Fruit fly (Drosophila melanogaster): ENCODE measurements around the gene CG3402.

CG3402 gene

DNA sequence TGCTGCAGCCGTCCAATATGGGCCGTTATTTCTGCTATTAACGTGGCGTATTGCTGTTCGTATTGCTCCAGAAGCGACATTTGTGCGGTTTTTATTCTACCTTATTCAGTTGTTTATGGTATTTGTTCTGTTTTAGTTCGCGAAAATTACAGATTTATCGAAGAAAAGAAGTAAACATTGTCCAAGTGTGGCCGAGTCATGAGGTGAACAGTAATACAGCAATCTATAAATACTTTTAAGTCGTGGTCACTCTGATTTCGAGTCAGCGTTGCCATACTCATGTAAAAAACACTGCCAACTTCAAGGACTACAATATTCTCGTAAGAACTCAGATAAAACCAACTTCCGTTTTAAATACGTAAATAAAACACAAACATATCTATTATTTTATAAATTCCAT lies 40.0 kb upstream of the CG3402 start, which contains the start of gene Vti1a (continued):
- TF ChIP-seq schlank (tag; optimal IDR thresholded peaks at IDR 0.05), result no peak
- no peak for TF ChIP-seq br (optimal IDR thresholded peaks at IDR 0.05)
- no peak for TF ChIP-seq ind (GFP tag; optimal IDR thresholded peaks at IDR 0.05)
- no peak for TF ChIP-seq eyg (GFP tag; optimal IDR thresholded peaks at IDR 0.05)
- TF ChIP-seq CG15601 (tag; optimal IDR thresholded peaks at IDR 0.05), result peak; percentile 44
- TF ChIP-seq D19A (tag; optimal IDR thresholded peaks at IDR 0.05), result no peak
- TF ChIP-seq Fer1 (GFP tag; optimal IDR thresholded peaks at IDR 0.05), result no peak
- peak; percentile 12 for TF ChIP-seq Nf-YC (tag; optimal IDR thresholded peaks at IDR 0.05)
- TF ChIP-seq grn (GFP tag; optimal IDR thresholded peaks at IDR 0.05), result peak; percentile 32
- TF ChIP-seq pb (GFP tag; optimal IDR thresholded peaks at IDR 0.05), result no peak
- peak; percentile 19 for TF ChIP-seq CoRest (tag; optimal IDR thresholded peaks at IDR 0.05)
- no peak for TF ChIP-seq sima (GFP tag; optimal IDR thresholded peaks at IDR 0.05)
- TF ChIP-seq Taf1 (GFP tag; IDR thresholded peaks at IDR 0.05), result no peak
- no peak for TF ChIP-seq z (GFP tag; IDR thresholded peaks at IDR 0.05)
- TF ChIP-seq run (tag; optimal IDR thresholded peaks at IDR 0.05), result no peak
- TF ChIP-seq zen2 (GFP tag; IDR thresholded peaks at IDR 0.05; ENCODE audit: partially characterized antibody), result no peak; the same call in 2 of the 3 replicates
- TF ChIP-seq CG9437 (GFP tag; optimal IDR thresholded peaks at IDR 0.05), result no peak
- no peak for TF ChIP-seq fru (optimal IDR thresholded peaks at IDR 0.05)
- no peak for TF ChIP-seq CG11093 (GFP tag; IDR thresholded peaks at IDR 0.05)
- TF ChIP-seq maf-S (GFP tag; optimal IDR thresholded peaks at IDR 0.05), result no peak
- TF ChIP-seq Six4 (GFP tag; optimal IDR thresholded peaks at IDR 0.05), result no peak
- TF ChIP-seq mld (GFP tag; IDR thresholded peaks at IDR 0.05; ENCODE audit: partially characterized antibody), result no peak
- peak; percentile 58 for TF ChIP-seq CG8290 (GFP tag; optimal IDR thresholded peaks at IDR 0.05)
- TF ChIP-seq CG8290 (tag; optimal IDR thresholded peaks at IDR 0.05), result peak in 1 of 2 experiments; percentile 43
- no peak; the same call in 2 of the 3 replicates for TF ChIP-seq CG34422 (GFP tag; IDR thresholded peaks at IDR 0.05)
- no peak for TF ChIP-seq Hr78 (GFP tag; optimal IDR thresholded peaks at IDR 0.05)
- TF ChIP-seq CG33557 (GFP tag; optimal IDR thresholded peaks at IDR 0.05), result no peak
- peak; percentile 33 for TF ChIP-seq HmgZ (tag; optimal IDR thresholded peaks at IDR 0.05)
- TF ChIP-seq Kr (GFP tag; optimal IDR thresholded peaks at IDR 0.05), result no peak
- peak in 1 of 3 experiments; percentile 0 for TF ChIP-seq lola (GFP tag; optimal IDR thresholded peaks at IDR 0.05)
- no peak for TF ChIP-seq GATAe (GFP tag; conservative IDR thresholded peaks at IDR 0.05)
- no peak for TF ChIP-seq lbe (GFP tag; optimal IDR thresholded peaks at IDR 0.05)
- TF ChIP-seq Dref (GFP tag; IDR thresholded peaks at IDR 0.05), result peak; percentile 44; the same call in 1 of the 2 replicates
- no peak for TF ChIP-seq CG17912 (GFP tag; optimal IDR thresholded peaks at IDR 0.05)
- TF ChIP-seq Hr51 (GFP tag; optimal IDR thresholded peaks at IDR 0.05), result no peak
- TF ChIP-seq CG8359 (GFP tag; optimal IDR thresholded peaks at IDR 0.05; ENCODE audit: borderline replicate concordance), result no peak
- TF ChIP-seq CG12659 (GFP tag; optimal IDR thresholded peaks at IDR 0.05), result peak; percentile 34
- TF ChIP-seq CG10321 (GFP tag; IDR thresholded peaks at IDR 0.05), result no peak
- TF ChIP-seq p53 (GFP tag; optimal IDR thresholded peaks at IDR 0.05), result no peak
- TF ChIP-seq CG30403 (GFP tag; optimal IDR thresholded peaks at IDR 0.05), result no peak
- TF ChIP-seq row (GFP tag; IDR thresholded peaks at IDR 0.05), result peak; percentile 36; the same call in 1 of the 3 replicates
- TF ChIP-seq Lhr (GFP tag; optimal IDR thresholded peaks at IDR 0.05), result peak; percentile 85
- no peak for TF ChIP-seq sim (GFP tag; IDR thresholded peaks at IDR 0.05)
- no peak for TF ChIP-seq CG6683 (GFP tag; optimal IDR thresholded peaks at IDR 0.05)
- TF ChIP-seq CG16813 (GFP tag; IDR thresholded peaks at IDR 0.05; ENCODE audit: partially characterized antibody), result 0 out of 3 replicates have a peak, but pooled peaks have one; percentile 31
- peak; percentile 2 for TF ChIP-seq grau (tag; optimal IDR thresholded peaks at IDR 0.05)
- TF ChIP-seq CG34224 (GFP tag; IDR thresholded peaks at IDR 0.05; ENCODE audit: partially characterized antibody), result peak; percentile 62
- TF ChIP-seq Doc3 (GFP tag; IDR thresholded peaks at IDR 0.05; ENCODE audit: partially characterized antibody), result peak; percentile 40; the same call in 1 of the 3 replicates
- TF ChIP-seq CG18764 (GFP tag; optimal IDR thresholded peaks at IDR 0.05), result no peak
- TF ChIP-seq Hsf (GFP tag; optimal IDR thresholded peaks at IDR 0.05), result no peak
- TF ChIP-seq CG11456 (GFP tag; IDR thresholded peaks at IDR 0.05), result no peak

Measured in whole organism, embryonic.